Fruit fly (Drosophila melanogaster) Kc167 (cell line): ENCODE measurements around the gene Pde6.

Experiments
- Myc ChIP-seq: fragments of >200 bp; optimal IDR thresholded peaks from 2 replicates; lab custom pipeline; 2017; ENCODE audit warnings: missing external identifiers
- Sin3A ChIP-seq: fragments of >200 bp; optimal IDR thresholded peaks from 2 replicates; lab custom pipeline; 2018; ENCODE audit warnings: missing external identifiers
- h ChIP-seq: fragments of >200 bp; optimal IDR thresholded peaks from 3 replicates; lab custom pipeline; 2018; ENCODE audit warnings: missing external identifiers
- insv ChIP-seq: fragments of >200 bp; optimal IDR thresholded peaks from 3 replicates; lab custom pipeline; 2018; ENCODE audit warnings: missing external identifiers
- psq ChIP-seq: fragments of >200 bp; optimal IDR thresholded peaks from 2 replicates; lab custom pipeline; 2017; ENCODE audit warnings: missing external identifiers

dm6 chr3R:14567796-14568195 is 9.7 kb upstream of the Pde6 start:
- TF ChIP-seq insv (lab: Kevin White, UChicago) (no peak), Myc (no peak), psq (no peak), h (no peak), Sin3A (no peak)
